Worm (Caenorhabditis elegans): ENCODE data around the gene C42C1.19.

Gene C42C1.19

DNA sequence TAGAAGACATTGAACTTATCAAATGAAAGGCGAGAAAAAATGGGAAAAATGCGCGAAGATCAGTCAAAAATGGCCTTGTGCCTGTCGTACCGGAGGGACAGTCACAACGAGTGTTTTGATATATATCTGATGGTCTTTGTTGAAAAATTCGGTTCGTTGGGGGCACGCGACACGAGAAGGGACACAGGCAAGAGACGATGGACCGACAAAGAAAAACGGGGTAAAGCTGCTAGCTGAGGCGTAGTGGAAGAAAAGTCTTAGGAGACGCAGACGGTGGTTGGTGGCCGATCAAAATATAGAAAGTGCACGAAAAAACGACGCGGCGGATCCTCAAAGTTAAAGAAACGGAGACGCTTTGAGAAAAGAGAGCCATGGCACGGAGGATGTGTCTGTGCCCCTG lies 52.7 kb downstream of the C42C1.19 start:
- TF ChIP-seq him-1 (tag; optimal IDR thresholded peaks at IDR 0.05) (no peak), W03F9.2 (tag; optimal IDR thresholded peaks at IDR 0.05) (no peak), dao-5 (tag; optimal IDR thresholded peaks at IDR 0.05) (no peak)

DNA sequence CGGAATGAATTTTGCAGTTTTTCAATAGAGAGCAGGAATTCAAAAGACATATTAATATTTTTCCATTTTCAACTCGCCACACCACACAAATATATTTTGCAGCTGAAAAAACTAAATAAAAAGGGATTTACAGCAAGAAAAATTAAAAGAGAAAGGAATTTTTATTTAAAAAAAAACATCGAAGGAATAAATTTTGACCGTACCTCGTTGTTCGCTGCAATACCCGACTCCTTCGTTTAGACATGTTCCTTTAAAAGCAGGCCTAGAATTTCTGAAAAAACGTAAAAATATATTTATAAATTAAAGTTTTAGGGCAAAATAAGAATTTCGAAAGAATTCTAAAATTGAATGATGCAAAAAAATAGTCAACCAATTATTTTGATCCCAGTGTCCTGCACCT lies 53.3 kb downstream of the C42C1.19 start, which contains the start of gene F19B6.1:
F19B6.1 (minus strand) TSS at position 278 of the 400 bp plus-strand sequence.
- TF ChIP-seq dao-5 (tag; optimal IDR thresholded peaks at IDR 0.05) (no peak), W03F9.2 (tag; optimal IDR thresholded peaks at IDR 0.05) (no peak), him-1 (tag; optimal IDR thresholded peaks at IDR 0.05) (no peak)

DNA sequence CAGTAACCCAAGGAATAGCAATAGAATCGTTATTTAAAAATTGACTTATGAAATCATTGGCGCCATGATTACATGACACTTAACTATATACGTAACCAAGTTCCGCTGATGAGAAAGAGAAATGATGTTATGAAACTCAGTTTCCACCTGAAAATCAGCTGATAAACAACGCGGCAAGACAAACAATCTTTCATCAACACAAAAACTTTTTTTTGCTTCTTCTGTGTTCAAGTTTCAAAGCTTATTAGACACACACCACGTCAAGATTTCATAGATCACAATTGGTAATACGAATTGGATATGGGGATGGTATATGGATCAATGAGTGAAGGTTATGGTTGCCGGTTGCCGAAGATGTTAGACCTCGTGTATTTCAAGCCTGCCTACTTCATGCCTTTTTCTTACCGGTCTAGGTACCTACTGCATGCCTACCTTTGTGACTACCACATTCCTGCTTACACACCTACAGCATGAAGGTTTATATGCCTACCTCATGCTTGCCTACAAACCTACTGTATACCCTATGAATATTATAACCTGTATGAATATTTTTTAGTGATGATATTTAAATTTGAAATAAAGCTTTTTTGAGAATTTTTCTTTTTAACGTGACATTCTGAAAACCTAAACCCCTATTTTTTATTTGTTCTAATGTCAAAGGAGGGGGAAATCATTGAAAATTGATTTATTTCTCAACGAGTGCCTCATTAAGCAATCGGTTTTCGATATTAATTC lies 54.5 kb downstream of the C42C1.19 start, which contains the start of the genes F19B6.10 and wht-5:
F19B6.10 (plus strand) TSS at position 301 of the 735 bp plus-strand sequence.
wht-5 (plus strand) TSS at position 685 of the 735 bp plus-strand sequence.
- TF ChIP-seq W03F9.2 (tag; optimal IDR thresholded peaks at IDR 0.05) (no peak), him-1 (tag; optimal IDR thresholded peaks at IDR 0.05) (no peak), dao-5 (tag; optimal IDR thresholded peaks at IDR 0.05) (no peak)
